Worm (Caenorhabditis elegans) whole organism, L4 larva: ENCODE measurements around the gene Y75B8A.18.

Experiments
- D1046.2 ChIP-seq: fragments of 200-800 bp; sonication (Bioruptor generic); IDR thresholded peaks from 2 replicates; pipeline ENCODE4 v1.3.6; 2022; ENCODE audit warnings: missing genetic modification characterization, missing compliant biosample characterization
- F10B5.3 ChIP-seq: sonication (generic microtip); optimal IDR thresholded peaks from 2 replicates; lab custom pipeline; 2016; ENCODE audit warnings: mild to moderate bottlenecking, missing genetic modification characterization, missing compliant biosample characterization
- F44E2.7 ChIP-seq: fragments of 200-800 bp; sonication (Bioruptor generic); IDR thresholded peaks from 2 replicates; pipeline ENCODE4 v2.1.2; 2022; ENCODE audit warnings: missing genetic modification characterization, missing compliant biosample characterization
- T26A8.4 ChIP-seq: fragments of 200-800 bp; sonication (Bioruptor generic); IDR thresholded peaks from 2 replicates; pipeline ENCODE4 v1.3.6; 2022; ENCODE audit warnings: missing genetic modification characterization, missing compliant biosample characterization
- ZK337.2 ChIP-seq: fragments of 200-800 bp; sonication (Bioruptor generic); IDR thresholded peaks from 2 replicates; pipeline ENCODE4 v1.3.6; 2022; ENCODE audit warnings: missing genetic modification reagents, missing genetic modification characterization, missing compliant biosample characterization
- ZK546.5 ChIP-seq, 2 experiments: sonication (generic microtip); optimal IDR thresholded peaks; 2 replicates each; lab custom pipeline; 2017; ENCODE audit warnings: missing biosample characterization in 2 of 2, missing genetic modification characterization in 2 of 2
- aha-1 ChIP-seq: fragments of 150-350 bp; peaks from one replicate; lab custom pipeline; 2014; ENCODE audit warnings: missing biosample characterization, missing genetic modification characterization
- aly-2 ChIP-seq: sonication (generic microtip); optimal IDR thresholded peaks from 2 replicates; lab custom pipeline; 2018; ENCODE audit warnings: missing biosample characterization, missing genetic modification characterization
- ama-1 ChIP-seq: fragments of 150-350 bp; optimal IDR thresholded peaks from 2 replicates; lab custom pipeline; 2014; ENCODE audit warnings: inconsistent platforms, mixed read lengths
- ceh-20 ChIP-seq: fragments of 200-800 bp; sonication (Bioruptor generic); IDR thresholded peaks from 2 replicates; pipeline ENCODE4 v1.3.6; 2022; ENCODE audit warnings: missing genetic modification reagents, missing genetic modification characterization, missing compliant biosample characterization
- ceh-28 ChIP-seq: fragments of 150-350 bp; optimal IDR thresholded peaks from 2 replicates; lab custom pipeline; 2014; ENCODE audit warnings: missing biosample characterization, missing genetic modification reagents, missing genetic modification characterization
- ceh-32 ChIP-seq: sonication (generic microtip); optimal IDR thresholded peaks from 2 replicates; lab custom pipeline; 2016; ENCODE audit warnings: mild to moderate bottlenecking, missing genetic modification characterization, missing compliant biosample characterization; ENCODE audit not compliant: poor library complexity
- ceh-44 ChIP-seq: fragments of 200-800 bp; sonication (Bioruptor generic); IDR thresholded peaks from 2 replicates; pipeline ENCODE4 v1.3.6; 2022; ENCODE audit warnings: missing genetic modification reagents, missing genetic modification characterization, missing compliant biosample characterization
- ceh-62 ChIP-seq: sonication (generic microtip); optimal IDR thresholded peaks from 2 replicates; lab custom pipeline; 2017; ENCODE audit warnings: missing biosample characterization, missing genetic modification characterization
- ceh-82 ChIP-seq: sonication (generic microtip); optimal IDR thresholded peaks from 2 replicates; lab custom pipeline; 2017; ENCODE audit warnings: missing biosample characterization, missing genetic modification characterization
- daf-12 ChIP-seq: fragments of 150-350 bp; optimal IDR thresholded peaks from 2 replicates; lab custom pipeline; 2014; ENCODE audit warnings: missing biosample characterization, missing genetic modification reagents, missing genetic modification characterization
- dmd-8 ChIP-seq: fragments of 200-800 bp; sonication (Bioruptor generic); IDR thresholded peaks from 2 replicates; pipeline ENCODE4 v1.3.6; 2022; ENCODE audit warnings: missing genetic modification characterization, missing compliant biosample characterization
- dmd-9 ChIP-seq: fragments of 200-800 bp; sonication (Bioruptor generic); IDR thresholded peaks from 2 replicates; pipeline ENCODE4 v1.3.6; 2022; ENCODE audit warnings: missing genetic modification reagents, missing genetic modification characterization, missing compliant biosample characterization
- dpl-1 ChIP-seq: fragments of 150-350 bp; optimal IDR thresholded peaks from 2 replicates; lab custom pipeline; 2014; ENCODE audit warnings: missing biosample characterization, missing genetic modification reagents, missing genetic modification characterization
- fkh-10 ChIP-seq: fragments of 150-350 bp; optimal IDR thresholded peaks from 2 replicates; lab custom pipeline; 2014; ENCODE audit warnings: missing biosample characterization, missing genetic modification reagents, missing genetic modification characterization
- fos-1 ChIP-seq: fragments of 150-350 bp; optimal IDR thresholded peaks from 2 replicates; lab custom pipeline; 2014; ENCODE audit warnings: missing biosample characterization, missing genetic modification characterization
- gei-8 ChIP-seq: fragments of 200-800 bp; sonication (Bioruptor generic); optimal IDR thresholded peaks from 2 replicates; lab custom pipeline; 2018; ENCODE audit warnings: mild to moderate bottlenecking, missing genetic modification characterization, missing compliant biosample characterization
- hlh-30 ChIP-seq: sonication (generic microtip); optimal IDR thresholded peaks from 2 replicates; lab custom pipeline; 2017; ENCODE audit warnings: antibody characterized with exemption, mild to moderate bottlenecking, missing genetic modification characterization, missing compliant biosample characterization; ENCODE audit not compliant: insufficient read depth
- jun-1 ChIP-seq: fragments of 150-350 bp; optimal IDR thresholded peaks from 2 replicates; lab custom pipeline; 2014; ENCODE audit warnings: missing biosample characterization, missing genetic modification reagents, missing genetic modification characterization
- lim-7 ChIP-seq: fragments of 200-800 bp; sonication (Bioruptor generic); IDR thresholded peaks from 2 replicates; pipeline ENCODE4 v1.3.6; 2022; ENCODE audit warnings: missing genetic modification characterization, missing compliant biosample characterization
- lin-1 ChIP-seq: fragments of 200-800 bp; sonication (Bioruptor generic); IDR thresholded peaks from 2 replicates; pipeline ENCODE4 v1.3.6; 2022; ENCODE audit warnings: missing genetic modification reagents, missing genetic modification characterization, missing compliant biosample characterization
- lin-13 ChIP-seq: fragments of 150-350 bp; optimal IDR thresholded peaks from 2 replicates; lab custom pipeline; 2014; ENCODE audit warnings: missing biosample characterization, missing genetic modification reagents, missing genetic modification characterization
- lin-15B ChIP-seq: fragments of 150-350 bp; sonication (generic microtip); optimal IDR thresholded peaks from 3 replicates; lab custom pipeline; 2014; ENCODE audit warnings: missing biosample characterization, missing genetic modification characterization
- lin-29 ChIP-seq: fragments of 200-800 bp; sonication (Bioruptor generic); IDR thresholded peaks from 2 replicates; pipeline ENCODE4 v1.3.6; 2022; ENCODE audit warnings: missing genetic modification reagents, missing genetic modification characterization, missing compliant biosample characterization
- lsy-2 ChIP-seq, 2 experiments: fragments of 150-350 bp in 1 of 2; sonication (generic microtip) in 1 of 2; optimal IDR thresholded peaks; 2 replicates each; lab custom pipeline; 2014 to 2017; ENCODE audit warnings: missing biosample characterization in 2 of 2, missing genetic modification characterization in 2 of 2
- madf-9 ChIP-seq: fragments of 200-800 bp; sonication (Bioruptor generic); conservative IDR thresholded peaks from 2 replicates; pipeline ENCODE4 v1.3.6; 2022; ENCODE audit warnings: missing genetic modification reagents, missing genetic modification characterization, missing compliant biosample characterization
- nhr-102 ChIP-seq: sonication (generic microtip); optimal IDR thresholded peaks from 2 replicates; lab custom pipeline; 2016; ENCODE audit warnings: mild to moderate bottlenecking, missing genetic modification characterization, moderate library complexity, missing compliant biosample characterization
- nhr-11 ChIP-seq: fragments of 150-350 bp; optimal IDR thresholded peaks from 2 replicates; lab custom pipeline; 2014; ENCODE audit warnings: missing biosample characterization, missing genetic modification characterization
- nhr-25 ChIP-seq: sonication (generic microtip); optimal IDR thresholded peaks from 2 replicates; lab custom pipeline; 2017; ENCODE audit warnings: missing genetic modification characterization, mild to moderate bottlenecking, missing compliant biosample characterization, antibody characterized with exemption, moderate library complexity, borderline replicate concordance; ENCODE audit not compliant: insufficient read depth
- nhr-41 ChIP-seq: fragments of 200-800 bp; sonication (Bioruptor generic); IDR thresholded peaks from 2 replicates; pipeline ENCODE4 v1.3.6; 2022; ENCODE audit warnings: missing genetic modification reagents, missing genetic modification characterization, missing compliant biosample characterization
- nhr-48 ChIP-seq: sonication (generic microtip); optimal IDR thresholded peaks from 2 replicates; lab custom pipeline; 2016; ENCODE audit warnings: mild to moderate bottlenecking, missing genetic modification characterization, missing compliant biosample characterization
- nhr-77 ChIP-seq: fragments of 150-350 bp; optimal IDR thresholded peaks from 2 replicates; lab custom pipeline; 2014; ENCODE audit warnings: missing biosample characterization, missing genetic modification characterization
- pha-4 ChIP-seq, 2 experiments: fragments of 150-350 bp in 1 of 2; fragments of 200-800 bp in 1 of 2; sonication (Bioruptor generic) in 1 of 2; IDR thresholded peaks in 1 of 2; optimal IDR thresholded peaks in 1 of 2; 2 replicates each; pipeline versions ENCODE4 v1.3.6 to Lab custom; 2014 to 2022; ENCODE audit warnings: missing genetic modification characterization in 2 of 2, missing genetic modification reagents in 2 of 2, missing biosample characterization in 1 of 2, missing compliant biosample characterization in 1 of 2
- pqm-1 ChIP-seq: sonication (generic microtip); optimal IDR thresholded peaks from 2 replicates; lab custom pipeline; 2017; ENCODE audit warnings: missing biosample characterization, missing genetic modification characterization
- spr-1 ChIP-seq: sonication (generic microtip); optimal IDR thresholded peaks from 2 replicates; lab custom pipeline; 2016; ENCODE audit warnings: mild to moderate bottlenecking, missing genetic modification characterization, missing compliant biosample characterization
- spr-3 ChIP-seq: fragments of 200-800 bp; sonication (Bioruptor generic); optimal IDR thresholded peaks from 2 replicates; lab custom pipeline; 2018; ENCODE audit warnings: mild to moderate bottlenecking, missing genetic modification characterization, missing compliant biosample characterization
- unc-130 ChIP-seq: sonication (generic microtip); optimal IDR thresholded peaks from 2 replicates; lab custom pipeline; 2016; ENCODE audit warnings: missing genetic modification reagents, missing genetic modification characterization, missing compliant biosample characterization
- unc-39 ChIP-seq: sonication (generic microtip); optimal IDR thresholded peaks from 2 replicates; lab custom pipeline; 2017; ENCODE audit warnings: missing biosample characterization, missing genetic modification characterization
- vab-7 ChIP-seq: fragments of 200-800 bp; sonication (Bioruptor generic); IDR thresholded peaks from 2 replicates; pipeline ENCODE4 v1.3.6; 2022; ENCODE audit warnings: missing genetic modification reagents, missing genetic modification characterization, missing compliant biosample characterization
- zfp-2 ChIP-seq: sonication (generic microtip); optimal IDR thresholded peaks from 2 replicates; lab custom pipeline; 2016; ENCODE audit warnings: mild to moderate bottlenecking, missing genetic modification characterization, missing compliant biosample characterization
- ztf-11 ChIP-seq: fragments of 150-350 bp; optimal IDR thresholded peaks from 2 replicates; lab custom pipeline; 2014; ENCODE audit warnings: missing biosample characterization, missing genetic modification characterization

The Y75B8A.18 gene

ce11 chrIII:12253342-12253741, 27.3 kb upstream of the Y75B8A.18 start:
- TF ChIP-seq spr-1 (tag; lab: Kevin White, UChicago) (no peak), aha-1 (tag; lab: Kevin White, UChicago) (peak; percentile 91), nhr-77 (tag; lab: Kevin White, UChicago) (no peak), ceh-28 (no peak)

- TF ChIP-seq dmd-8 (GFP tag; lab: Robert Waterston, UW) = no peak
- no peak for TF ChIP-seq pqm-1 (tag; lab: Kevin White, UChicago)
- TF ChIP-seq pha-4 (GFP tag; IDR thresholded peaks at IDR 0.05; lab: Robert Waterston, UW) = peak; percentile 12; the same call in 1 of the 2 replicates
- no peak for TF ChIP-seq pha-4 (tag; optimal IDR thresholded peaks at IDR 0.05; lab: Kevin White, UChicago)
- TF ChIP-seq ceh-62 (tag; lab: Kevin White, UChicago) = no peak
Measured at ce11 chrIII:12251178-12251577, 25.1 kb upstream of the Y75B8A.18 start.

ce11 chrIII:12250114-12250792, 24.2 kb upstream of the Y75B8A.18 start, which contains the start of the genes tim-1 and Y75B8A.23:
Gene tim-1, minus strand, starts transcription at chrIII:12250164.
Gene Y75B8A.23, plus strand, starts transcription at chrIII:12250660.
- TF ChIP-seq aly-2 (tag; lab: Kevin White, UChicago) = no peak
- TF ChIP-seq nhr-48 (tag; lab: Kevin White, UChicago) = peak; percentile 74
- peak; percentile 67; the same call in 1 of the 2 replicates for TF ChIP-seq lim-7 (GFP tag; lab: Robert Waterston, UW)
- TF ChIP-seq nhr-25 (tag; lab: Kevin White, UChicago) = peak; percentile 68
- TF ChIP-seq D1046.2 (GFP tag; lab: Robert Waterston, UW) = peak; percentile 51; the same call in 1 of the 2 replicates
- peak; percentile 88 for TF ChIP-seq unc-130
- TF ChIP-seq hlh-30 (tag; lab: Kevin White, UChicago) = peak; percentile 92
- no peak for TF ChIP-seq ceh-82 (tag; lab: Kevin White, UChicago)
- TF ChIP-seq fos-1 (tag; lab: Kevin White, UChicago) = peak; percentile 71
- peak; percentile 90 for TF ChIP-seq dmd-9 (GFP tag; lab: Robert Waterston, UW)
- TF ChIP-seq madf-9 (GFP tag; lab: Robert Waterston, UW) = peak; percentile 53
- TF ChIP-seq ceh-62 (tag; lab: Kevin White, UChicago) = no peak
- TF ChIP-seq ZK337.2 (GFP tag; lab: Robert Waterston, UW) = peak; percentile 42; the same call in 1 of the 2 replicates
- peak; percentile 91 for TF ChIP-seq nhr-102 (tag; lab: Kevin White, UChicago)
- peak; percentile 75 for TF ChIP-seq lin-1 (GFP tag; lab: Robert Waterston, UW)
- TF ChIP-seq lin-29 (GFP tag; lab: Robert Waterston, UW) = peak; percentile 36
- TF ChIP-seq vab-7 (GFP tag; lab: Robert Waterston, UW) = peak; percentile 80
- peak; percentile 98 for TF ChIP-seq dpl-1 (GFP tag; lab: Kevin White, UChicago)
- TF ChIP-seq nhr-41 (GFP tag; lab: Robert Waterston, UW) = peak; percentile 62
- TF ChIP-seq zfp-2 (tag; lab: Kevin White, UChicago) = peak; percentile 52
- TF ChIP-seq dmd-8 (GFP tag; lab: Robert Waterston, UW) = peak; percentile 39; the same call in 1 of the 2 replicates
- TF ChIP-seq F44E2.7 (GFP tag; lab: Robert Waterston, UW) = 0 out of 2 replicates have a peak, but pooled peaks have one; percentile 34
- TF ChIP-seq lsy-2 (tag; optimal IDR thresholded peaks at IDR 0.05; lab: Kevin White, UChicago) = peak; percentile 42 to 95
- TF ChIP-seq lin-13 (GFP tag; lab: Kevin White, UChicago) = peak; percentile 95
- peak; percentile 92 for TF ChIP-seq nhr-11 (tag; lab: Kevin White, UChicago)
- TF ChIP-seq gei-8 (GFP tag; lab: Kevin White, UChicago) = peak; percentile 60
- peak; percentile 16 for TF ChIP-seq lin-15B
- peak; percentile 75 for TF ChIP-seq ceh-44 (GFP tag; lab: Robert Waterston, UW)
- TF ChIP-seq ceh-20 (GFP tag; lab: Robert Waterston, UW) = peak; percentile 69; the same call in 1 of the 2 replicates
- peak; percentile 90 for TF ChIP-seq spr-3 (GFP tag; lab: Kevin White, UChicago)
- TF ChIP-seq T26A8.4 = peak; percentile 96
- peak; percentile 51 for TF ChIP-seq ceh-32
- TF ChIP-seq ztf-11 (tag; lab: Kevin White, UChicago) = no peak
- TF ChIP-seq ama-1 (lab: Kevin White, UChicago) = peak; percentile 100
- TF ChIP-seq ZK546.5 (tag; optimal IDR thresholded peaks at IDR 0.05; lab: Kevin White, UChicago) = peak; percentile 19 to 36
- TF ChIP-seq daf-12 (tag; lab: Kevin White, UChicago) = no peak
- peak; percentile 32 for TF ChIP-seq fkh-10 (GFP tag; lab: Kevin White, UChicago)
- TF ChIP-seq F10B5.3 (tag; lab: Kevin White, UChicago) = peak; percentile 66
- no peak for TF ChIP-seq unc-39 (tag; lab: Kevin White, UChicago)
- TF ChIP-seq jun-1 (tag; lab: Kevin White, UChicago) = peak; percentile 73
